Fruit fly (Drosophila melanogaster) whole organism, adult: ENCODE results near the gene CG31704.

ENCODE experiments used
- CG11617 ChIP-seq: fragments of 200-800 bp; sonication (Bioruptor generic); optimal IDR thresholded peaks from 2 replicates; lab custom pipeline; 2017; ENCODE audit warnings: mild to moderate bottlenecking, missing biosample characterization, missing genetic modification reagents, missing genetic modification characterization
- CG12768 ChIP-seq: fragments of 200-800 bp; sonication (Bioruptor generic); optimal IDR thresholded peaks from 2 replicates; lab custom pipeline; 2017; ENCODE audit warnings: missing biosample characterization, missing genetic modification characterization, mild to moderate bottlenecking, moderate library complexity, missing genetic modification reagents
- CG14711 ChIP-seq: fragments of 200-800 bp; sonication (Bioruptor generic); optimal IDR thresholded peaks from 2 replicates; lab custom pipeline; 2018; ENCODE audit warnings: missing biosample characterization, mild to moderate bottlenecking, missing genetic modification characterization, moderate library complexity
- CG1620 ChIP-seq: fragments of 200-800 bp; sonication (Bioruptor generic); optimal IDR thresholded peaks from 2 replicates; lab custom pipeline; 2016; ENCODE audit warnings: missing biosample characterization, missing genetic modification characterization
- CG33017 ChIP-seq: fragments of 200-800 bp; sonication (Bioruptor generic); optimal IDR thresholded peaks from 2 replicates; lab custom pipeline; 2018; ENCODE audit warnings: missing biosample characterization, mild to moderate bottlenecking, missing genetic modification characterization, moderate library complexity
- CG5204 ChIP-seq: fragments of 200-800 bp; sonication (Bioruptor generic); optimal IDR thresholded peaks from 2 replicates; lab custom pipeline; 2016; ENCODE audit warnings: missing biosample characterization, missing genetic modification characterization
- CG7045 ChIP-seq: fragments of 200-800 bp; sonication (Bioruptor generic); optimal IDR thresholded peaks from 2 replicates; lab custom pipeline; 2017; ENCODE audit warnings: missing biosample characterization, mild to moderate bottlenecking, missing genetic modification characterization
- CG7101 ChIP-seq: fragments of 200-800 bp; sonication (Bioruptor generic); optimal IDR thresholded peaks from 2 replicates; lab custom pipeline; 2018; ENCODE audit warnings: missing biosample characterization, mild to moderate bottlenecking, missing genetic modification characterization, moderate library complexity
- Clk ChIP-seq: fragments of 200-800 bp; sonication (Bioruptor generic); optimal IDR thresholded peaks from 2 replicates; lab custom pipeline; 2017; ENCODE audit warnings: missing biosample characterization, missing genetic modification characterization
- Crg-1 ChIP-seq: fragments of 200-800 bp; sonication (Bioruptor generic); optimal IDR thresholded peaks from 2 replicates; lab custom pipeline; 2016; ENCODE audit warnings: missing biosample characterization, missing genetic modification characterization
- Hr96 ChIP-seq: fragments of 200-800 bp; sonication (Bioruptor generic); optimal IDR thresholded peaks from 2 replicates; lab custom pipeline; 2016; ENCODE audit warnings: missing biosample characterization, missing genetic modification characterization
- Mnt ChIP-seq: fragments of 200-800 bp; sonication (Bioruptor generic); optimal IDR thresholded peaks from 2 replicates; lab custom pipeline; 2016; ENCODE audit warnings: missing biosample characterization, mild to moderate bottlenecking, missing genetic modification characterization
- bab1 ChIP-seq: fragments of 200-800 bp; sonication (Bioruptor generic); optimal IDR thresholded peaks from 3 replicates; lab custom pipeline; 2019; ENCODE audit warnings: missing biosample characterization, mild to moderate bottlenecking, missing genetic modification characterization, moderate library complexity
- cic ChIP-seq: fragments of 200-800 bp; sonication (Bioruptor generic); optimal IDR thresholded peaks from 2 replicates; lab custom pipeline; 2017; ENCODE audit warnings: missing biosample characterization, mild to moderate bottlenecking, missing genetic modification characterization, moderate library complexity
- cnc ChIP-seq, 2 experiments: fragments of >200 bp; optimal IDR thresholded peaks; 2 replicates each; lab custom pipeline; 2017
- kay ChIP-seq: fragments of 200-800 bp; sonication (Bioruptor generic); peaks from one replicate; lab custom pipeline; 2016; ENCODE audit warnings: missing biosample characterization, missing genetic modification characterization, borderline replicate concordance
- ovo ChIP-seq: fragments of 200-800 bp; sonication (Bioruptor generic); optimal IDR thresholded peaks from 2 replicates; lab custom pipeline; 2016; ENCODE audit warnings: missing biosample characterization, missing genetic modification characterization
- pad ChIP-seq: fragments of 200-800 bp; sonication (Bioruptor generic); optimal IDR thresholded peaks from 3 replicates; lab custom pipeline; 2017; ENCODE audit warnings: missing biosample characterization, missing genetic modification characterization, mild to moderate bottlenecking, moderate library complexity, missing genetic modification reagents
- tj ChIP-seq: fragments of 200-800 bp; sonication (Bioruptor generic); optimal IDR thresholded peaks from 3 replicates; lab custom pipeline; 2017; ENCODE audit warnings: missing biosample characterization, mild to moderate bottlenecking, missing genetic modification characterization, moderate library complexity
- toe ChIP-seq: fragments of 200-800 bp; sonication (Bioruptor generic); optimal IDR thresholded peaks from 2 replicates; lab custom pipeline; 2016; ENCODE audit warnings: missing biosample characterization, missing genetic modification characterization

CG31704 gene

DNA sequence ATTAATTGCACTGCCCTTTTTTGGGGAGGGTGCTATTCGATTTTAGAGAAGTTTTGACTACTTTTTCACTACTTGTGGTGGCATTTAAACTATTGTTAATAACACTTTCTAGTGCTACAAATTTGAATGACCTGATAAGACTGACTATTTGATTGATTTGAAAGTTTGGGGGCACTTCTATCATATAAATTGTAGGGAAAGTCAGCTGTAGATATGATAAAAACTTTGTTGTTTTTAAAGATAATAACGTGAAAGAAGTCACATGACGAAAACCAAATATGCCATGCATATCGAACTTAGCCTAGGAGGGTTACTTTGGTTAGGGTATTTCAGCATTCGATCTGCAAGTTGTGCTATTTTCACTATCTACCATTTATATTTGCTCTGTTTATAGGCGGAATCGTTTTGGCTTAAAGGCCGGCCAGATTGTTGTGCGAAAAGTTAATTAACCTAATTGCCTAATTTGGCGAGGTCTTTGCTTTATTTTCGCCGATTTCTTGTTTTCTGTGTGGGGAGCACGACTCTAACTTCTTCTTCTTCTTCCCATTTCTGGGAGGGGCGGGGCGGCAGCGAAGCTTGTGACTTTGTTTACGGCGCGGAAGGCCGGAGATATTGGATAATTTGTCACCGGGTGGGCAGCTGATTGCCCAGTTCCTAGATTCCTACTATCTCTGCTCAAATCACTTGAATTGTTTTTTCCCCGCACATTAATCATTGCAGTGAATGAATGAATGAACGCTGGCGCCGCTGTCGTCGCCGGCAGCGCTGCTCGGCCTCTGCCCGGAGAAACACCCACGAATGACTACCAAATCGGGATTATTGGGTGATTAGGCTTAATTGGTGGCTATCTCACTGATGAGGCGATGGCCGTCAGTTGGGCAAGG is 27.5 kb upstream of the CG31704 start:
- TF ChIP-seq CG12768, result peak; percentile 36
- TF ChIP-seq CG5204 (GFP tag; lab: Kevin White, UChicago), result no peak

DNA sequence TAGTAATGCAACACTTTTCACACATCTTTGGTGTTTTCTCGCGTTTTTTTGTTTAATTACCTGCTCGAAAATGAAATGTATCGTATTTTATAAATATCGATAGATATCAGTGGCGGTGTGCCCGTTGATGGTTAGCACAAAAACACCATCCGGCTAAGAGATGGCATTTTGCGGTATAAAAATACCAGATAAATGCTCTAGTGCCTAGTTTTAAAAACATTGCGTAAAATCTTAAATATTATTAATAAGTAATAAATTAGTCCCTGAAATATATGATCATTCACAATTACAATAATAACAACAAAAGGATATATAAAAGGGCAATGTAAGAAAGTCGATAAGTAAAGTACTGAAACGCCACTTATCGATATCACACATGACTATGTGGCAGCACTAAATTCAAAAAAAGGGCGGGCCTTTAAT is 26.8 kb upstream of the CG31704 start, which contains the start of gene CycY:
Gene CycY, minus strand, starts transcription at position 116 of the 423 bp plus-strand sequence.
- TF ChIP-seq CG33017 (no peak), CG7045 (GFP tag; lab: Kevin White, UChicago) (no peak), kay (peak; percentile 11)

DNA sequence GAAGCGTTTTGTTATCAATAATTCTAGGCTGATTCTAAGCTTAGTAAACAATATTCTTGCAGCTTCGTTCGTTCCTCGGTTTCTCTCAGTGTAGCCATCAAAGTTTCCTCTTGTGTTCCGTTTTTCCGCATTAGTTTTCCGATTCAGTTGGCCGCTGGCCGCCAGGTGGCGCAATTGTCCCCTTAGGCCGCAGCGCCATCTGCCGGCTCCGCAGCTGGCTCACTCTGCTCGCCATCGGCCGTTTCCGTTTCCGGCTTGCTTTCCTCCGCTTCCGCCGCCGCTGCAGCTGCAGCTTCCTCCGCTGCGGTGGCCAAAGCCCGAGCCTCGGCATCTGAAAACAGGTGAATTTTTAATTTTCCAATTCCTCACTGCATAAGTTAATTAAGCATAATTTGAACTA is 24.1 kb upstream of the CG31704 start:
- TF ChIP-seq ovo (GFP tag; lab: Kevin White, UChicago) (no peak), bab1 (GFP tag; lab: Kevin White, UChicago) (peak; percentile 32), pad (peak; percentile 21), CG12768 (no peak), Hr96 (GFP tag; lab: Kevin White, UChicago) (peak; percentile 61), CG5204 (GFP tag; lab: Kevin White, UChicago) (peak; percentile 33), tj (GFP tag; lab: Kevin White, UChicago) (no peak), Crg-1 (no peak), Clk (GFP tag; lab: Kevin White, UChicago) (no peak), kay (no peak), CG33017 (no peak), cic (GFP tag; lab: Kevin White, UChicago) (no peak), CG11617 (GFP tag; lab: Kevin White, UChicago) (no peak), CG14711 (tag; lab: Kevin White, UChicago) (no peak), CG7045 (GFP tag; lab: Kevin White, UChicago) (peak; percentile 55), toe (GFP tag; lab: Kevin White, UChicago) (no peak), CG1620 (peak; percentile 22), cnc (optimal IDR thresholded peaks at IDR 0.05; lab: Kevin White, UChicago) (no peak), Mnt (GFP tag; lab: Kevin White, UChicago) (no peak), CG7101 (no peak)

DNA sequence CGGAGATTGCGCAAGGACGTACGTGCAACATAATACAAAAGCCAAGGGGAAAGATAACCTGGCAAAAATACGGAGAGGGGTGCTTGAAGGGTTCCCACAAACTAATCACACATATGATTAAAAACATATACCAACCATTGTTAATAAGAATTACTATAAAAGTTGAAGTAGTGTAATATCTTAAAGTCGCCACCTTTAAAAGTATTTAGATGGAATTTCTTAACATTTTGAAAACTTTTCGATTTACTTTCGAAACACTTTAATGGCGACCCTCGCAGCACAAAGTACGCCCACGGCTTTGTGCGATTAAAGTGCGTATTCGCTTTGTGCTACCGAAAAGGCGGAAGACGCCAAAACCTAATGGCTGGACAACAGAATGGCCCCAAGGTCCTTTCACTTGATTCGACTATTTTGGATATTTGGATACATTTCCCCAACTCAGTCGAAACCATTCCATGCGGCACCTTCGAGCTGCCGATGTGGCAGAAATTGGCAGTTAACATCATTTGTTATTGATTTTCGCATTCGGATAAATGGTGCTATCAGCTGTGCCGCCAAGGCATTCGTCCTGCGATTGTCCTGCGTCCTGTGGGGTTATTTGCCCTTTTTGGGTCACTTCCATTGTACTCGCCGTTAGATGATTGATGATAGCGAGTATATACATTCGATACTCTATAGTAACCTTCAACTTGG is 16.9 kb upstream of the CG31704 start:
- TF ChIP-seq Clk (GFP tag; lab: Kevin White, UChicago) (no peak), CG7101 (no peak), CG1620 (no peak), CG14711 (tag; lab: Kevin White, UChicago) (no peak), CG33017 (no peak), Mnt (GFP tag; lab: Kevin White, UChicago) (no peak), pad (no peak), bab1 (GFP tag; lab: Kevin White, UChicago) (no peak), tj (GFP tag; lab: Kevin White, UChicago) (no peak), Hr96 (GFP tag; lab: Kevin White, UChicago) (no peak), cnc (optimal IDR thresholded peaks at IDR 0.05; lab: Kevin White, UChicago) (no peak), Crg-1 (no peak), CG7045 (GFP tag; lab: Kevin White, UChicago) (no peak), CG5204 (GFP tag; lab: Kevin White, UChicago) (no peak), toe (GFP tag; lab: Kevin White, UChicago) (no peak), ovo (GFP tag; lab: Kevin White, UChicago) (no peak)

DNA sequence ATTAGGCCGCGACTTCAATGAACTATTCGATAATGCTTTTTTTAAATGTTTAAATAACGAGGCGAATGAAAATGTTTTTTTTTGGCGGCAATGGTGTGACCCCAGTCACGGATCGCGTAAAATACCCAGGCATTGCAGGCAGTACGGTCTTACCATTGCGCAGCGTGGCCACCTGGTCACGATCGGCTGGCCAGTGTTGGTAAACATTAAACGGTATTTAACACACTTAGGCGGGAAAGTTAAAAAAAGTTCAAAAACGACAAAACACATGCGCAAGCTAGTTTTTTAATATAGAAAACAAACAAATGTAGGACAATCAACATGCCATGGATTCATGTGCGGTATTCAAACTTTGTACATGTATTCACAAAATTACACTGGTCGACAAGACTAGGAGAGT is 11.2 kb upstream of the CG31704 start, which contains the start of gene esc:
Gene esc, minus strand, starts transcription at position 129 of the 400 bp plus-strand sequence.
- TF ChIP-seq toe (GFP tag; lab: Kevin White, UChicago) (no peak), cic (GFP tag; lab: Kevin White, UChicago) (no peak), CG5204 (GFP tag; lab: Kevin White, UChicago) (no peak), CG7045 (GFP tag; lab: Kevin White, UChicago) (no peak), cnc (optimal IDR thresholded peaks at IDR 0.05; lab: Kevin White, UChicago) (no peak), CG1620 (peak; percentile 41), CG11617 (GFP tag; lab: Kevin White, UChicago) (no peak), Crg-1 (peak; percentile 45), Clk (GFP tag; lab: Kevin White, UChicago) (no peak), pad (peak; percentile 35), tj (GFP tag; lab: Kevin White, UChicago) (no peak), Hr96 (GFP tag; lab: Kevin White, UChicago) (no peak), kay (no peak), CG12768 (no peak), Mnt (GFP tag; lab: Kevin White, UChicago) (peak; percentile 4), bab1 (GFP tag; lab: Kevin White, UChicago) (peak; percentile 50), CG7101 (peak; percentile 20), ovo (GFP tag; lab: Kevin White, UChicago) (peak; percentile 39), CG33017 (no peak), CG14711 (tag; lab: Kevin White, UChicago) (peak; percentile 13)

DNA sequence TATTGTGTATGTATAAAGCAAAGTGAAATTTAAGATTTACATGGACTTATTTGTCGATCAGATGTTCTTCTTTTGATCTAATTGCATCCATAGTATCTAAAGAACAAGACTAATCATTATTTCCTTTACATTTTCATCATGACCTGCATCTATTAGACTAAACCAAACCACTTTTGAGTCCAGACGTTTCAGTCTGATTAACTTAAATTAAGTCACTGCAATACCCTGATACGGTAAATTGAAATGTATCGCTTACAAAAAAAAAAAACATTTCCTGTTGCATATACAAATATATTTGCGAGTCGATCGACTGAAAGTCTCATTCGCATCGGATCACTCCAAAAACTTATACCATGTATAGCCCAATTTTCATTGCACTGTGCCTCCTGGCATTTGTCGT is 6.7 kb upstream of the CG31704 start, which contains the start of gene CG45011:
Gene CG45011, plus strand, starts transcription at position 301 of the 400 bp plus-strand sequence.
- TF ChIP-seq kay, result peak; percentile 18
- no peak for TF ChIP-seq toe (GFP tag; lab: Kevin White, UChicago)
